Worm (Caenorhabditis elegans) whole organism, L3 larva: ENCODE data around the gene srh-24.
A peak's percentile ranks its signal among the peaks of the same experiment; 100 is the strongest.

Source experiments
- R02D3.7 ChIP-seq: fragments of 150-350 bp; optimal IDR thresholded peaks from 2 replicates; lab custom pipeline; 2014; ENCODE audit warnings: missing biosample characterization, missing genetic modification characterization
- ZK546.5 ChIP-seq: sonication (generic microtip); optimal IDR thresholded peaks from 2 replicates; lab custom pipeline; 2017; ENCODE audit warnings: missing biosample characterization, missing genetic modification characterization
- aly-2 ChIP-seq: fragments of 150-350 bp; optimal IDR thresholded peaks from 2 replicates; lab custom pipeline; 2014; ENCODE audit warnings: missing biosample characterization, missing genetic modification characterization
- ceh-16 ChIP-seq: sonication (generic microtip); optimal IDR thresholded peaks from 2 replicates; lab custom pipeline; 2017; ENCODE audit warnings: missing biosample characterization, missing genetic modification characterization
- ceh-28 ChIP-seq: fragments of 150-350 bp; optimal IDR thresholded peaks from 2 replicates; lab custom pipeline; 2014; ENCODE audit warnings: missing biosample characterization, missing genetic modification reagents, missing genetic modification characterization
- ceh-82 ChIP-seq: fragments of 150-350 bp; optimal IDR thresholded peaks from 2 replicates; lab custom pipeline; 2014; ENCODE audit warnings: missing biosample characterization, missing genetic modification characterization
- ceh-9 ChIP-seq: sonication (generic microtip); optimal IDR thresholded peaks from 2 replicates; lab custom pipeline; 2018; ENCODE audit warnings: missing biosample characterization, missing genetic modification characterization
- egl-5 ChIP-seq: fragments of 150-350 bp; optimal IDR thresholded peaks from 2 replicates; lab custom pipeline; 2017; ENCODE audit warnings: missing biosample characterization, missing genetic modification reagents, missing genetic modification characterization, inconsistent platforms
- elt-1 ChIP-seq: fragments of 150-350 bp; optimal IDR thresholded peaks from 2 replicates; lab custom pipeline; 2014; ENCODE audit warnings: missing biosample characterization, missing genetic modification characterization
- elt-2 ChIP-seq: sonication (generic microtip); optimal IDR thresholded peaks from 2 replicates; lab custom pipeline; 2016; ENCODE audit warnings: missing genetic modification reagents, mild to moderate bottlenecking, missing genetic modification characterization, missing compliant biosample characterization
- fkh-10 ChIP-seq: sonication (generic microtip); optimal IDR thresholded peaks from 2 replicates; lab custom pipeline; 2017; ENCODE audit warnings: missing biosample characterization, missing genetic modification reagents, missing genetic modification characterization
- fos-1 ChIP-seq: fragments of 150-350 bp; optimal IDR thresholded peaks from 2 replicates; lab custom pipeline; 2014; ENCODE audit warnings: missing biosample characterization, missing genetic modification characterization
- hmg-11 ChIP-seq: sonication (generic microtip); optimal IDR thresholded peaks from 2 replicates; lab custom pipeline; 2016; ENCODE audit warnings: missing genetic modification characterization, missing compliant biosample characterization
- jun-1 ChIP-seq: fragments of 150-350 bp; optimal IDR thresholded peaks from 2 replicates; lab custom pipeline; 2014; ENCODE audit warnings: missing biosample characterization, missing genetic modification reagents, missing genetic modification characterization
- lin-15B ChIP-seq: fragments of 150-350 bp; optimal IDR thresholded peaks from 2 replicates; lab custom pipeline; 2014; ENCODE audit warnings: missing biosample characterization, missing genetic modification characterization
- lin-39 ChIP-seq: fragments of 150-350 bp; optimal IDR thresholded peaks from 2 replicates; lab custom pipeline; 2018; ENCODE audit warnings: missing biosample characterization, missing genetic modification reagents, missing genetic modification characterization
- mml-1 ChIP-seq: fragments of 150-350 bp; sonication (generic microtip); optimal IDR thresholded peaks from 3 replicates; lab custom pipeline; 2014; ENCODE audit warnings: missing biosample characterization, missing genetic modification characterization
- nfya-1 ChIP-seq: sonication (generic microtip); optimal IDR thresholded peaks from 2 replicates; lab custom pipeline; 2017; ENCODE audit warnings: missing genetic modification characterization, mild to moderate bottlenecking, missing compliant biosample characterization, antibody characterized with exemption, moderate library complexity; ENCODE audit not compliant: insufficient read depth
- nhr-12 ChIP-seq: fragments of 150-350 bp; optimal IDR thresholded peaks from 2 replicates; lab custom pipeline; 2014; ENCODE audit warnings: missing biosample characterization, missing genetic modification characterization
- nhr-23 ChIP-seq: fragments of 150-350 bp; optimal IDR thresholded peaks from 2 replicates; lab custom pipeline; 2014; ENCODE audit warnings: missing biosample characterization, missing genetic modification reagents, missing genetic modification characterization
- nhr-237 ChIP-seq: fragments of 150-350 bp; optimal IDR thresholded peaks from 2 replicates; lab custom pipeline; 2014; ENCODE audit warnings: missing biosample characterization, missing genetic modification characterization
- nhr-25 ChIP-seq: sonication (generic microtip); optimal IDR thresholded peaks from 2 replicates; lab custom pipeline; 2017; ENCODE audit warnings: missing biosample characterization, missing genetic modification characterization
- nhr-28 ChIP-seq: fragments of 150-350 bp; optimal IDR thresholded peaks from 2 replicates; lab custom pipeline; 2014; ENCODE audit warnings: missing biosample characterization, missing genetic modification characterization
- nhr-43 ChIP-seq: sonication (generic microtip); optimal IDR thresholded peaks from 2 replicates; lab custom pipeline; 2016; ENCODE audit warnings: mild to moderate bottlenecking, missing genetic modification characterization, missing compliant biosample characterization; ENCODE audit not compliant: poor library complexity, severe bottlenecking
- nhr-76 ChIP-seq: fragments of 150-350 bp; sonication (generic microtip); optimal IDR thresholded peaks from 5 replicates; lab custom pipeline; 2014; ENCODE audit warnings: missing biosample characterization, missing genetic modification characterization
- pha-4 ChIP-seq: fragments of 150-350 bp; optimal IDR thresholded peaks from 2 replicates; lab custom pipeline; 2014; ENCODE audit warnings: missing biosample characterization, missing genetic modification reagents, missing genetic modification characterization
- pqm-1 ChIP-seq: fragments of 150-350 bp; optimal IDR thresholded peaks from 2 replicates; lab custom pipeline; 2017; ENCODE audit warnings: missing biosample characterization, missing genetic modification characterization, inconsistent platforms
- sea-2 ChIP-seq: fragments of 150-350 bp; sonication (generic microtip); optimal IDR thresholded peaks from 4 replicates; lab custom pipeline; 2014; ENCODE audit warnings: missing biosample characterization, missing genetic modification reagents, missing genetic modification characterization
- snpc-4 ChIP-seq: fragments of 150-350 bp; optimal IDR thresholded peaks from 2 replicates; lab custom pipeline; 2014; ENCODE audit warnings: missing biosample characterization, missing genetic modification characterization
- tbx-2 ChIP-seq: sonication (generic microtip); optimal IDR thresholded peaks from 2 replicates; lab custom pipeline; 2016; ENCODE audit warnings: mild to moderate bottlenecking, missing genetic modification characterization, missing compliant biosample characterization
- unc-39 ChIP-seq: sonication (generic microtip); optimal IDR thresholded peaks from 4 replicates; lab custom pipeline; 2017; ENCODE audit warnings: missing biosample characterization, missing genetic modification characterization
- unc-62 ChIP-seq: fragments of 150-350 bp; sonication (generic microtip); optimal IDR thresholded peaks from 4 replicates; lab custom pipeline; 2014; ENCODE audit warnings: missing biosample characterization, missing genetic modification reagents, missing genetic modification characterization
- zag-1 ChIP-seq: fragments of 150-350 bp; optimal IDR thresholded peaks from 2 replicates; lab custom pipeline; 2014; ENCODE audit warnings: missing biosample characterization, missing genetic modification characterization
- ztf-11 ChIP-seq: fragments of 150-350 bp; optimal IDR thresholded peaks from 2 replicates; lab custom pipeline; 2014; ENCODE audit warnings: missing biosample characterization, missing genetic modification characterization
- ztf-4 ChIP-seq: fragments of 150-350 bp; optimal IDR thresholded peaks from 2 replicates; lab custom pipeline; 2014; ENCODE audit warnings: missing biosample characterization, missing genetic modification characterization

The srh-24 gene

ce11 chrV:14004342-14004741 is 43.5 kb upstream of the srh-24 start:
- TF ChIP-seq ZK546.5 (tag; lab: Kevin White, UChicago) (no peak), nhr-23 (no peak), unc-62 (GFP tag; lab: Kevin White, UChicago) (no peak), lin-39 (peak; percentile 26), fkh-10 (GFP tag; lab: Kevin White, UChicago) (peak; percentile 66), egl-5 (tag; lab: Kevin White, UChicago) (peak; percentile 50), pqm-1 (tag; lab: Kevin White, UChicago) (no peak), nfya-1 (tag; lab: Kevin White, UChicago) (peak; percentile 14), mml-1 (tag; lab: Kevin White, UChicago) (no peak), R02D3.7 (tag; lab: Kevin White, UChicago) (no peak)

- TF ChIP-seq elt-1 (tag; lab: Kevin White, UChicago), result no peak
- no peak for TF ChIP-seq unc-62 (GFP tag; lab: Kevin White, UChicago)
- peak; percentile 0 for TF ChIP-seq snpc-4 (tag; lab: Kevin White, UChicago)
- TF ChIP-seq nhr-25 (tag; lab: Kevin White, UChicago), result no peak
- no peak for TF ChIP-seq mml-1 (tag; lab: Kevin White, UChicago)
- no peak for TF ChIP-seq nhr-43 (tag; lab: Kevin White, UChicago)
- TF ChIP-seq nhr-28 (tag; lab: Kevin White, UChicago), result no peak
- peak; percentile 8 for TF ChIP-seq hmg-11
- TF ChIP-seq ztf-11, result no peak
- no peak for TF ChIP-seq nhr-23
- peak; percentile 53 for TF ChIP-seq egl-5 (tag; lab: Kevin White, UChicago)
- no peak for TF ChIP-seq ceh-28 (tag; lab: Kevin White, UChicago)
- TF ChIP-seq ceh-9, result no peak
- no peak for TF ChIP-seq R02D3.7 (tag; lab: Kevin White, UChicago)
- no peak for TF ChIP-seq ztf-4
- no peak for TF ChIP-seq ceh-82 (tag; lab: Kevin White, UChicago)
- TF ChIP-seq nhr-12, result no peak
- TF ChIP-seq nfya-1 (tag; lab: Kevin White, UChicago), result peak; percentile 29
Measured at ce11 chrV:14003587-14004156, 42.9 kb upstream of the srh-24 start.

- TF ChIP-seq nhr-25 (tag; lab: Kevin White, UChicago) (peak; percentile 35), tbx-2 (tag; lab: Kevin White, UChicago) (no peak), pqm-1 (tag; lab: Kevin White, UChicago) (peak; percentile 21), nhr-76 (no peak), elt-2 (tag; lab: Kevin White, UChicago) (no peak), ZK546.5 (tag; lab: Kevin White, UChicago) (no peak), unc-39 (tag; lab: Kevin White, UChicago) (no peak), elt-1 (tag; lab: Kevin White, UChicago) (no peak), jun-1 (no peak), sea-2 (GFP tag; lab: Kevin White, UChicago) (no peak), ztf-4 (no peak), pha-4 (tag; lab: Kevin White, UChicago) (peak; percentile 43), lin-15B (tag; lab: Kevin White, UChicago) (no peak), aly-2 (no peak), lin-39 (no peak), R02D3.7 (tag; lab: Kevin White, UChicago) (no peak), ceh-9 (no peak), ztf-11 (no peak), zag-1 (tag; lab: Kevin White, UChicago) (no peak), snpc-4 (tag; lab: Kevin White, UChicago) (no peak), ceh-16 (tag; lab: Kevin White, UChicago) (no peak), fos-1 (no peak), nhr-237 (tag; lab: Kevin White, UChicago) (no peak)
Measured at ce11 chrV:14002402-14002801, 41.6 kb upstream of the srh-24 start.

ce11 chrV:14001929-14002328 is 41.1 kb upstream of the srh-24 start:
- TF ChIP-seq sea-2 (GFP tag; lab: Kevin White, UChicago), result no peak
- TF ChIP-seq aly-2, result no peak
